Worm (Caenorhabditis elegans): ENCODE data around the gene sdz-32.
A peak's percentile ranks its signal among the peaks of the same experiment; 100 is the strongest.

sdz-32 gene

ce11 chrII:3504717-3505116, 30.9 kb downstream of the sdz-32 start, which contains the start of gene cyh-1:
Gene cyh-1, plus strand, starts transcription at chrII:3505017.
- no peak for TF ChIP-seq pqm-1 (tag; optimal IDR thresholded peaks at IDR 0.05)
- TF ChIP-seq fkh-10 (GFP tag; optimal IDR thresholded peaks at IDR 0.05), result no peak
- TF ChIP-seq unc-62 (GFP tag; optimal IDR thresholded peaks at IDR 0.05), result no peak
- no peak for TF ChIP-seq egl-5 (tag; optimal IDR thresholded peaks at IDR 0.05)

ce11 chrII:3512240-3512639, 38.4 kb downstream of the sdz-32 start, which contains the start of gene Y49F6B.19:
Gene Y49F6B.19, minus strand, starts transcription at chrII:3512340.
- no peak for TF ChIP-seq elt-1 (tag; optimal IDR thresholded peaks at IDR 0.05)
- no peak for TF ChIP-seq ceh-9 (tag; optimal IDR thresholded peaks at IDR 0.05)
- no peak for TF ChIP-seq ZK546.5 (tag; optimal IDR thresholded peaks at IDR 0.05)

ce11 chrII:3514631-3515030, 40.8 kb downstream of the sdz-32 start, which contains the start of gene srz-5:
Gene srz-5, minus strand, starts transcription at chrII:3514731.
- TF ChIP-seq ztf-11 (tag; optimal IDR thresholded peaks at IDR 0.05) (no peak), nhr-25 (tag; optimal IDR thresholded peaks at IDR 0.05) (no peak), nhr-12 (tag; optimal IDR thresholded peaks at IDR 0.05) (no peak), nhr-11 (tag; optimal IDR thresholded peaks at IDR 0.05) (no peak), sea-2 (GFP tag; optimal IDR thresholded peaks at IDR 0.05) (no peak), nhr-43 (tag; optimal IDR thresholded peaks at IDR 0.05; ENCODE audit: poor library complexity, severe bottlenecking) (no peak), ceh-16 (tag; optimal IDR thresholded peaks at IDR 0.05) (no peak), ceh-9 (tag; optimal IDR thresholded peaks at IDR 0.05) (no peak), hmg-11 (tag; optimal IDR thresholded peaks at IDR 0.05) (no peak), ceh-28 (tag; optimal IDR thresholded peaks at IDR 0.05) (no peak), jun-1 (tag; optimal IDR thresholded peaks at IDR 0.05) (no peak), nhr-76 (tag; optimal IDR thresholded peaks at IDR 0.05) (no peak), nhr-237 (tag; optimal IDR thresholded peaks at IDR 0.05) (no peak), unc-62 (GFP tag; optimal IDR thresholded peaks at IDR 0.05) (no peak), lin-39 (tag; optimal IDR thresholded peaks at IDR 0.05) (no peak), tbx-2 (tag; optimal IDR thresholded peaks at IDR 0.05) (no peak), pha-4 (tag; optimal IDR thresholded peaks at IDR 0.05) (no peak), mdl-1 (tag; optimal IDR thresholded peaks at IDR 0.05) (no peak), ztf-4 (tag; optimal IDR thresholded peaks at IDR 0.05) (no peak), R02D3.7 (tag; optimal IDR thresholded peaks at IDR 0.05) (no peak)

ce11 chrII:3515384-3516053, 41.7 kb downstream of the sdz-32 start, which contains the start of the genes Y49F6B.14 and clec-125:
Gene Y49F6B.14, minus strand, starts transcription at chrII:3515484.
Gene clec-125, plus strand, starts transcription at chrII:3516003.
- TF ChIP-seq snpc-4 (tag; optimal IDR thresholded peaks at IDR 0.05), result no peak
- no peak for TF ChIP-seq mdl-1 (tag; optimal IDR thresholded peaks at IDR 0.05)
- no peak for TF ChIP-seq lin-15B (tag; optimal IDR thresholded peaks at IDR 0.05)
- TF ChIP-seq nhr-67 (tag; optimal IDR thresholded peaks at IDR 0.05), result no peak
- no peak for TF ChIP-seq egl-5 (tag; optimal IDR thresholded peaks at IDR 0.05)
- TF ChIP-seq ceh-82 (tag; optimal IDR thresholded peaks at IDR 0.05), result no peak

ce11 chrII:3516175-3516574, 42.3 kb downstream of the sdz-32 start:
- TF ChIP-seq lin-39 (tag; optimal IDR thresholded peaks at IDR 0.05) (no peak), tbx-2 (tag; optimal IDR thresholded peaks at IDR 0.05) (no peak), ceh-82 (tag; optimal IDR thresholded peaks at IDR 0.05) (no peak)

ce11 chrII:3518961-3519544, 45.2 kb downstream of the sdz-32 start, which contains the start of gene clec-126:
Gene clec-126, plus strand, starts transcription at chrII:3519494.
- TF ChIP-seq ceh-82 (tag; optimal IDR thresholded peaks at IDR 0.05), result peak; percentile 19
- TF ChIP-seq fkh-10 (GFP tag; optimal IDR thresholded peaks at IDR 0.05), result no peak
- peak; percentile 76 for TF ChIP-seq nhr-25 (tag; optimal IDR thresholded peaks at IDR 0.05)
- peak; percentile 49 for TF ChIP-seq ztf-4 (tag; optimal IDR thresholded peaks at IDR 0.05)
- TF ChIP-seq elt-2 (tag; optimal IDR thresholded peaks at IDR 0.05), result peak; percentile 78
- peak; percentile 71 for TF ChIP-seq hmg-11 (tag; optimal IDR thresholded peaks at IDR 0.05)
- peak; percentile 70 for TF ChIP-seq egl-5 (tag; optimal IDR thresholded peaks at IDR 0.05)
- peak; percentile 72 for TF ChIP-seq egl-27 (tag; optimal IDR thresholded peaks at IDR 0.05)
- TF ChIP-seq nhr-43 (tag; optimal IDR thresholded peaks at IDR 0.05; ENCODE audit: poor library complexity, severe bottlenecking), result peak; percentile 39
- no peak for TF ChIP-seq nhr-67 (tag; optimal IDR thresholded peaks at IDR 0.05)
- peak; percentile 21 for TF ChIP-seq skn-1 (tag; optimal IDR thresholded peaks at IDR 0.05)
- TF ChIP-seq lsy-12 (tag; optimal IDR thresholded peaks at IDR 0.05), result peak; percentile 79
- no peak for TF ChIP-seq fkh-2 (tag; optimal IDR thresholded peaks at IDR 0.05)
- TF ChIP-seq ceh-28 (tag; optimal IDR thresholded peaks at IDR 0.05), result peak; percentile 18
- peak; percentile 61 for TF ChIP-seq ceh-16 (tag; optimal IDR thresholded peaks at IDR 0.05)
- TF ChIP-seq nhr-28 (tag; optimal IDR thresholded peaks at IDR 0.05), result no peak
- TF ChIP-seq nfya-1 (tag; optimal IDR thresholded peaks at IDR 0.05; ENCODE audit: insufficient read depth), result peak; percentile 87
- TF ChIP-seq ztf-11 (tag; optimal IDR thresholded peaks at IDR 0.05), result no peak
- TF ChIP-seq snpc-4 (tag; optimal IDR thresholded peaks at IDR 0.05), result peak; percentile 29
- peak; percentile 17 for TF ChIP-seq R02D3.7 (tag; optimal IDR thresholded peaks at IDR 0.05)
- peak; percentile 59 for TF ChIP-seq pha-4 (tag; optimal IDR thresholded peaks at IDR 0.05)
- TF ChIP-seq ama-1 (optimal IDR thresholded peaks at IDR 0.05), result peak; percentile 55
- no peak for TF ChIP-seq nhr-237 (tag; optimal IDR thresholded peaks at IDR 0.05)
- TF ChIP-seq daf-12 (tag; optimal IDR thresholded peaks at IDR 0.05), result no peak
- TF ChIP-seq elt-1 (tag; optimal IDR thresholded peaks at IDR 0.05), result no peak
- peak; percentile 51 for TF ChIP-seq lin-15B (tag; optimal IDR thresholded peaks at IDR 0.05)
- TF ChIP-seq ZK546.5 (tag; optimal IDR thresholded peaks at IDR 0.05), result no peak
- TF ChIP-seq nhr-12 (tag; optimal IDR thresholded peaks at IDR 0.05), result no peak
- peak; percentile 69 for TF ChIP-seq tbx-2 (tag; optimal IDR thresholded peaks at IDR 0.05)

Data from whole organism, L3 larva.